Worm (Caenorhabditis elegans): ENCODE results near the gene C06B3.6.

Gene C06B3.6

ce11 chrV:13902495-13902894 lies 6.3 kb downstream of the C06B3.6 start, which contains the start of gene C06B3.1:
Gene C06B3.1, plus strand, starts transcription at chrV:13902795.
- no peak for TF ChIP-seq him-1 (tag; optimal IDR thresholded peaks at IDR 0.05)
- TF ChIP-seq dao-5 (tag; optimal IDR thresholded peaks at IDR 0.05) = no peak

ce11 chrV:13899213-13899612 lies 9.6 kb downstream of the C06B3.6 start, which contains the start of gene oac-3:
Gene oac-3, plus strand, starts transcription at chrV:13899513.
- no peak for TF ChIP-seq W03F9.2 (tag; optimal IDR thresholded peaks at IDR 0.05)
- TF ChIP-seq him-1 (tag; optimal IDR thresholded peaks at IDR 0.05) = no peak
- TF ChIP-seq dao-5 (tag; optimal IDR thresholded peaks at IDR 0.05) = no peak

ce11 chrV:13898356-13898755 lies 10.4 kb downstream of the C06B3.6 start, which contains the start of gene cyp-35C1:
Gene cyp-35C1, minus strand, starts transcription at chrV:13898487.
- TF ChIP-seq W03F9.2 (tag; optimal IDR thresholded peaks at IDR 0.05) (no peak), him-1 (tag; optimal IDR thresholded peaks at IDR 0.05) (no peak), dao-5 (tag; optimal IDR thresholded peaks at IDR 0.05) (no peak)

ce11 chrV:13893583-13893982 lies 15.2 kb downstream of the C06B3.6 start:
- TF ChIP-seq dao-5 (tag; optimal IDR thresholded peaks at IDR 0.05) (no peak), W03F9.2 (tag; optimal IDR thresholded peaks at IDR 0.05) (no peak), him-1 (tag; optimal IDR thresholded peaks at IDR 0.05) (no peak)

ce11 chrV:13892457-13893375 lies 16.1 kb downstream of the C06B3.6 start, which contains the start of gene sptl-3:
Gene sptl-3, plus strand, starts transcription at chrV:13893325.
- no peak for TF ChIP-seq W03F9.2 (tag; optimal IDR thresholded peaks at IDR 0.05)
- TF ChIP-seq him-1 (tag; optimal IDR thresholded peaks at IDR 0.05) = no peak
- TF ChIP-seq dao-5 (tag; optimal IDR thresholded peaks at IDR 0.05) = no peak

ce11 chrV:13891489-13891888 lies 17.3 kb downstream of the C06B3.6 start:
- peak; percentile 12 for TF ChIP-seq W03F9.2 (tag; optimal IDR thresholded peaks at IDR 0.05)
- TF ChIP-seq him-1 (tag; optimal IDR thresholded peaks at IDR 0.05) = no peak
- no peak for TF ChIP-seq dao-5 (tag; optimal IDR thresholded peaks at IDR 0.05)

ce11 chrV:13890473-13890872 lies 18.3 kb downstream of the C06B3.6 start, which contains the start of gene lbp-8:
Gene lbp-8, plus strand, starts transcription at chrV:13890773.
- TF ChIP-seq dao-5 (tag; optimal IDR thresholded peaks at IDR 0.05) = no peak
- no peak for TF ChIP-seq W03F9.2 (tag; optimal IDR thresholded peaks at IDR 0.05)
- no peak for TF ChIP-seq him-1 (tag; optimal IDR thresholded peaks at IDR 0.05)

ce11 chrV:13889516-13889915 lies 19.3 kb downstream of the C06B3.6 start, which contains the start of gene spp-12:
Gene spp-12, plus strand, starts transcription at chrV:13889816.
- TF ChIP-seq W03F9.2 (tag; optimal IDR thresholded peaks at IDR 0.05) (no peak), dao-5 (tag; optimal IDR thresholded peaks at IDR 0.05) (no peak), him-1 (tag; optimal IDR thresholded peaks at IDR 0.05) (no peak)

ce11 chrV:13887358-13887757 lies 21.4 kb downstream of the C06B3.6 start, which contains the start of gene srsx-19:
Gene srsx-19, plus strand, starts transcription at chrV:13887658.
- TF ChIP-seq him-1 (tag; optimal IDR thresholded peaks at IDR 0.05) (no peak), W03F9.2 (tag; optimal IDR thresholded peaks at IDR 0.05) (no peak), dao-5 (tag; optimal IDR thresholded peaks at IDR 0.05) (no peak)

- TF ChIP-seq him-1 (tag; optimal IDR thresholded peaks at IDR 0.05) = no peak
- TF ChIP-seq W03F9.2 (tag; optimal IDR thresholded peaks at IDR 0.05) = no peak
- no peak for TF ChIP-seq dao-5 (tag; optimal IDR thresholded peaks at IDR 0.05)
Observed at ce11 chrV:13880607-13881006, 28.2 kb downstream of the C06B3.6 start, which contains the start of gene T22G5.3. Gene T22G5.3, plus strand, starts transcription at chrV:13880907.

ce11 chrV:13880163-13880562 lies 28.6 kb downstream of the C06B3.6 start:
- TF ChIP-seq dao-5 (tag; optimal IDR thresholded peaks at IDR 0.05) (no peak), W03F9.2 (tag; optimal IDR thresholded peaks at IDR 0.05) (no peak), him-1 (tag; optimal IDR thresholded peaks at IDR 0.05) (no peak)

- TF ChIP-seq W03F9.2 (tag; optimal IDR thresholded peaks at IDR 0.05) (no peak), dao-5 (tag; optimal IDR thresholded peaks at IDR 0.05) (no peak), him-1 (tag; optimal IDR thresholded peaks at IDR 0.05) (no peak)
Observed at ce11 chrV:13879241-13879640, 29.5 kb downstream of the C06B3.6 start, which contains the start of gene lbp-7. Gene lbp-7, plus strand, starts transcription at chrV:13879552.

- TF ChIP-seq dao-5 (tag; optimal IDR thresholded peaks at IDR 0.05) = no peak
- TF ChIP-seq W03F9.2 (tag; optimal IDR thresholded peaks at IDR 0.05) = no peak
- no peak for TF ChIP-seq him-1 (tag; optimal IDR thresholded peaks at IDR 0.05)
Observed at ce11 chrV:13878226-13878625, 30.5 kb downstream of the C06B3.6 start.

- no peak for TF ChIP-seq W03F9.2 (tag; optimal IDR thresholded peaks at IDR 0.05)
- TF ChIP-seq him-1 (tag; optimal IDR thresholded peaks at IDR 0.05) = no peak
- no peak for TF ChIP-seq dao-5 (tag; optimal IDR thresholded peaks at IDR 0.05)
Observed at ce11 chrV:13876529-13876928, 32.2 kb downstream of the C06B3.6 start, which contains the start of gene T22G5.1. Gene T22G5.1, plus strand, starts transcription at chrV:13876829.

All from whole organism, L4/young adult.